Worm (Caenorhabditis elegans) whole organism, L1 larva: ENCODE data around the gene nep-9.
A peak's percentile ranks its signal among the peaks of the same experiment; 100 is the strongest.

Source experiments
- C16A3.4 ChIP-seq: fragments of 150-350 bp; optimal IDR thresholded peaks from 2 replicates; lab custom pipeline; 2014; ENCODE audit warnings: missing biosample characterization, missing genetic modification characterization
- Y116A8C.19 ChIP-seq: sonication (generic microtip); optimal IDR thresholded peaks from 2 replicates; lab custom pipeline; 2016; ENCODE audit warnings: missing compliant biosample characterization, missing genetic modification characterization, borderline replicate concordance
- aha-1 ChIP-seq: fragments of 150-350 bp; optimal IDR thresholded peaks from 2 replicates; lab custom pipeline; 2014; ENCODE audit warnings: missing biosample characterization, missing genetic modification characterization
- alr-1 ChIP-seq: fragments of 200-800 bp; sonication (Bioruptor generic); optimal IDR thresholded peaks from 2 replicates; lab custom pipeline; 2018; ENCODE audit warnings: borderline replicate concordance, mild to moderate bottlenecking, missing genetic modification characterization, missing compliant biosample characterization
- ama-1 ChIP-seq: fragments of 150-350 bp; optimal IDR thresholded peaks from 2 replicates; lab custom pipeline; 2014
- ceh-82 ChIP-seq, 3 experiments: fragments of 150-350 bp in 1 of 3; sonication (generic microtip) in 2 of 3; optimal IDR thresholded peaks; 2 replicates each; lab custom pipeline; 2014 to 2017; ENCODE audit warnings: missing biosample characterization in 3 of 3, missing genetic modification characterization in 3 of 3
- ceh-88 ChIP-seq: fragments of 200-800 bp; sonication (Bioruptor generic); IDR thresholded peaks from 2 replicates; pipeline ENCODE4 v1.3.6; 2022; ENCODE audit warnings: missing genetic modification characterization, missing compliant biosample characterization
- ceh-90 ChIP-seq: sonication (generic microtip); optimal IDR thresholded peaks from 2 replicates; lab custom pipeline; 2016; ENCODE audit warnings: missing genetic modification characterization, missing compliant biosample characterization
- ces-1 ChIP-seq: fragments of 150-350 bp; optimal IDR thresholded peaks from 2 replicates; lab custom pipeline; 2014; ENCODE audit warnings: missing biosample characterization, missing genetic modification reagents, missing genetic modification characterization
- dpl-1 ChIP-seq, 3 experiments: fragments of 150-350 bp in 2 of 3; sonication (generic microtip) in 1 of 3; optimal IDR thresholded peaks; 2 replicates each; lab custom pipeline; 2014 to 2017; ENCODE audit warnings: missing biosample characterization in 3 of 3, missing genetic modification characterization in 3 of 3, missing genetic modification reagents in 3 of 3
- efl-1 ChIP-seq, 4 experiments: fragments of 150-350 bp; optimal IDR thresholded peaks in 3 of 4; peaks in 1 of 4; 1 replicate in 1 of 4; 2 replicates in 3 of 4; lab custom pipeline; 2014; ENCODE audit warnings: missing biosample characterization in 2 of 4, missing genetic modification characterization in 2 of 4, missing genetic modification reagents in 2 of 4
- efl-3 ChIP-seq: fragments of 200-800 bp; sonication (Bioruptor generic); optimal IDR thresholded peaks from 2 replicates; lab custom pipeline; 2018; ENCODE audit warnings: mild to moderate bottlenecking, missing genetic modification characterization, missing compliant biosample characterization
- egl-27 ChIP-seq, 2 experiments: fragments of 150-350 bp in 1 of 2; sonication (generic microtip); optimal IDR thresholded peaks; 3 replicates each; lab custom pipeline; 2017 to 2018; ENCODE audit warnings: missing biosample characterization in 2 of 2, missing genetic modification characterization in 2 of 2, missing genetic modification reagents in 2 of 2
- elt-2 ChIP-seq: sonication (generic microtip); optimal IDR thresholded peaks from 2 replicates; lab custom pipeline; 2016; ENCODE audit warnings: missing genetic modification characterization, mild to moderate bottlenecking, inconsistent platforms, missing compliant biosample characterization, missing genetic modification reagents
- elt-3 ChIP-seq, 6 experiments: fragments of 150-350 bp in 1 of 6; sonication (generic microtip); optimal IDR thresholded peaks; 2 replicates each; lab custom pipeline; 2017 to 2018; ENCODE audit warnings: missing biosample characterization in 6 of 6, missing genetic modification characterization in 6 of 6, inconsistent platforms in 1 of 6
- ets-5 ChIP-seq: fragments of 200-800 bp; sonication (Bioruptor generic); IDR thresholded peaks from 2 replicates; pipeline ENCODE4 v1.3.6; 2022; ENCODE audit warnings: missing genetic modification characterization, missing compliant biosample characterization
- fkh-4 ChIP-seq: sonication (generic microtip); optimal IDR thresholded peaks from 2 replicates; lab custom pipeline; 2016; ENCODE audit warnings: missing compliant biosample characterization, missing genetic modification characterization, borderline replicate concordance
- fos-1 ChIP-seq: fragments of 150-350 bp; optimal IDR thresholded peaks from 2 replicates; lab custom pipeline; 2014; ENCODE audit warnings: missing biosample characterization, missing genetic modification characterization
- hlh-17 ChIP-seq: fragments of 200-800 bp; sonication (Bioruptor generic); optimal IDR thresholded peaks from 2 replicates; lab custom pipeline; 2018; ENCODE audit warnings: missing genetic modification characterization, mild to moderate bottlenecking, missing compliant biosample characterization, moderate library complexity, borderline replicate concordance
- hlh-4 ChIP-seq: sonication (generic microtip); optimal IDR thresholded peaks from 2 replicates; lab custom pipeline; 2016; ENCODE audit warnings: mild to moderate bottlenecking, missing genetic modification characterization, missing compliant biosample characterization
- hpl-2 ChIP-seq: fragments of 150-350 bp; optimal IDR thresholded peaks from 2 replicates; lab custom pipeline; 2014; ENCODE audit warnings: missing biosample characterization, missing genetic modification reagents, missing genetic modification characterization
- irx-1 ChIP-seq: sonication (generic microtip); optimal IDR thresholded peaks from 2 replicates; lab custom pipeline; 2016; ENCODE audit warnings: missing genetic modification characterization, missing compliant biosample characterization
- isw-1 ChIP-seq: fragments of 200-800 bp; sonication (Bioruptor generic); IDR thresholded peaks from 2 replicates; pipeline ENCODE4 v1.3.6; 2022; ENCODE audit warnings: missing genetic modification characterization, missing compliant biosample characterization
- jun-1 ChIP-seq: fragments of 150-350 bp; optimal IDR thresholded peaks from 2 replicates; lab custom pipeline; 2014; ENCODE audit warnings: missing biosample characterization, missing genetic modification reagents, missing genetic modification characterization
- lin-14 ChIP-seq: fragments of 200-800 bp; sonication (Bioruptor generic); optimal IDR thresholded peaks from 2 replicates; lab custom pipeline; 2018; ENCODE audit warnings: mild to moderate bottlenecking, missing genetic modification characterization, moderate library complexity, missing compliant biosample characterization
- lsy-2 ChIP-seq, 2 experiments: fragments of 150-350 bp; optimal IDR thresholded peaks; 2 replicates each; lab custom pipeline; 2014; ENCODE audit warnings: missing biosample characterization in 2 of 2, missing genetic modification characterization in 2 of 2
- mdl-1 ChIP-seq, 2 experiments: fragments of 150-350 bp; optimal IDR thresholded peaks; 2 replicates each; lab custom pipeline; 2014 to 2017; ENCODE audit warnings: missing biosample characterization in 2 of 2, missing genetic modification characterization in 2 of 2, inconsistent platforms in 1 of 2
- mef-2 ChIP-seq: fragments of 150-350 bp; optimal IDR thresholded peaks from 2 replicates; lab custom pipeline; 2014; ENCODE audit warnings: missing biosample characterization, missing genetic modification characterization
- nhr-11 ChIP-seq: fragments of 150-350 bp; optimal IDR thresholded peaks from 2 replicates; lab custom pipeline; 2014; ENCODE audit warnings: missing biosample characterization, missing genetic modification characterization
- nhr-237 ChIP-seq: fragments of 150-350 bp; optimal IDR thresholded peaks from 2 replicates; lab custom pipeline; 2014; ENCODE audit warnings: missing biosample characterization, missing genetic modification characterization
- nhr-71 ChIP-seq: sonication (generic microtip); optimal IDR thresholded peaks from 2 replicates; lab custom pipeline; 2016; ENCODE audit warnings: mild to moderate bottlenecking, missing genetic modification characterization, moderate library complexity, missing compliant biosample characterization
- nhr-76 ChIP-seq: sonication (generic microtip); optimal IDR thresholded peaks from 2 replicates; lab custom pipeline; 2017; ENCODE audit warnings: missing biosample characterization, missing genetic modification characterization
- nhr-77 ChIP-seq: fragments of 150-350 bp; optimal IDR thresholded peaks from 2 replicates; lab custom pipeline; 2014; ENCODE audit warnings: missing biosample characterization, missing genetic modification characterization
- nhr-84 ChIP-seq: sonication (generic microtip); optimal IDR thresholded peaks from 2 replicates; lab custom pipeline; 2017; ENCODE audit warnings: missing biosample characterization, missing genetic modification characterization
- pqm-1 ChIP-seq: sonication (generic microtip); optimal IDR thresholded peaks from 3 replicates; lab custom pipeline; 2017; ENCODE audit warnings: missing biosample characterization, missing genetic modification characterization
- snpc-4 ChIP-seq: fragments of 150-350 bp; optimal IDR thresholded peaks from 2 replicates; lab custom pipeline; 2014; ENCODE audit warnings: missing biosample characterization, missing genetic modification characterization
- sup-37 ChIP-seq: fragments of 200-800 bp; sonication (Bioruptor generic); optimal IDR thresholded peaks from 2 replicates; lab custom pipeline; 2018; ENCODE audit warnings: mild to moderate bottlenecking, missing genetic modification characterization, missing compliant biosample characterization
- tbx-2 ChIP-seq: sonication (generic microtip); optimal IDR thresholded peaks from 2 replicates; lab custom pipeline; 2016; ENCODE audit warnings: missing genetic modification characterization, missing compliant biosample characterization
- tlp-1 ChIP-seq: fragments of 150-350 bp; optimal IDR thresholded peaks from 2 replicates; lab custom pipeline; 2014; ENCODE audit warnings: missing biosample characterization, missing genetic modification characterization
- unc-30 ChIP-seq: sonication (generic microtip); optimal IDR thresholded peaks from 2 replicates; lab custom pipeline; 2017; ENCODE audit warnings: missing biosample characterization, missing genetic modification characterization
- unc-86 ChIP-seq: sonication (generic microtip); optimal IDR thresholded peaks from 2 replicates; lab custom pipeline; 2016; ENCODE audit warnings: missing genetic modification characterization, missing compliant biosample characterization
- unc-98 ChIP-seq: fragments of 200-800 bp; sonication (Bioruptor generic); IDR thresholded peaks from 2 replicates; pipeline ENCODE4 v1.3.6; 2022; ENCODE audit warnings: missing genetic modification characterization, missing compliant biosample characterization
- vab-15 ChIP-seq: sonication (generic microtip); optimal IDR thresholded peaks from 2 replicates; lab custom pipeline; 2017; ENCODE audit warnings: missing genotype, mild to moderate bottlenecking, missing genetic modification characterization, missing compliant biosample characterization
- xbp-1 ChIP-seq: sonication (generic microtip); optimal IDR thresholded peaks from 2 replicates; lab custom pipeline; 2016; ENCODE audit warnings: missing genetic modification characterization, missing compliant biosample characterization
- zag-1 ChIP-seq: fragments of 150-350 bp; optimal IDR thresholded peaks from 2 replicates; lab custom pipeline; 2014; ENCODE audit warnings: missing biosample characterization, missing genetic modification characterization
- ztf-4 ChIP-seq: fragments of 150-350 bp; optimal IDR thresholded peaks from 2 replicates; lab custom pipeline; 2014; ENCODE audit warnings: missing biosample characterization, missing genetic modification characterization

Gene nep-9

ce11 chrII:3441377-3441776 is 42.3 kb upstream of the nep-9 start, which contains the start of gene C16C8.27:
TSS of gene C16C8.27 (plus strand) at chrII:3441677.
- TF ChIP-seq hlh-4 (tag; lab: Kevin White, UChicago) (no peak), pqm-1 (no peak), nhr-237 (tag; lab: Kevin White, UChicago) (no peak), ztf-4 (tag; lab: Kevin White, UChicago) (no peak), egl-27 (tag; optimal IDR thresholded peaks at IDR 0.05; lab: Kevin White, UChicago) (no peak), irx-1 (tag; lab: Kevin White, UChicago) (no peak), xbp-1 (tag; lab: Kevin White, UChicago) (no peak), hlh-17 (GFP tag; lab: Kevin White, UChicago) (no peak), ceh-88 (no peak), ceh-82 (tag; optimal IDR thresholded peaks at IDR 0.05; lab: Kevin White, UChicago) (no peak), alr-1 (tag; lab: Kevin White, UChicago) (no peak), elt-3 (tag; optimal IDR thresholded peaks at IDR 0.05; lab: Kevin White, UChicago) (no peak), zag-1 (tag; lab: Kevin White, UChicago) (no peak), vab-15 (tag; lab: Kevin White, UChicago) (no peak), nhr-11 (tag; lab: Kevin White, UChicago) (no peak), fkh-4 (tag; lab: Kevin White, UChicago) (no peak), hpl-2 (no peak), Y116A8C.19 (tag; lab: Kevin White, UChicago) (no peak), aha-1 (tag; lab: Kevin White, UChicago) (no peak), fos-1 (tag; lab: Kevin White, UChicago) (no peak)

- TF ChIP-seq zag-1 (tag; lab: Kevin White, UChicago) (no peak), ama-1 (lab: Kevin White, UChicago) (no peak), ces-1 (GFP tag; lab: Kevin White, UChicago) (no peak), tbx-2 (tag; lab: Kevin White, UChicago) (no peak)
- TF ChIP-seq, all 84 proteins: peak for 0
Observed at ce11 chrII:3440641-3440926, 41.5 kb upstream of the nep-9 start, which contains the start of gene C16C8.17. TSS of gene C16C8.17 (plus strand) at chrII:3440827.

- no peak for TF ChIP-seq mef-2
- no peak for TF ChIP-seq jun-1
- TF ChIP-seq snpc-4 (tag; lab: Kevin White, UChicago): peak; percentile 59
- TF ChIP-seq fos-1 (tag; lab: Kevin White, UChicago): no peak
- TF ChIP-seq nhr-77 (tag; lab: Kevin White, UChicago): no peak
- TF ChIP-seq efl-3 (GFP tag; lab: Kevin White, UChicago): no peak
- TF ChIP-seq ceh-88: no peak
- TF ChIP-seq tbx-2 (tag; lab: Kevin White, UChicago): no peak
- TF ChIP-seq nhr-84 (tag; lab: Kevin White, UChicago): no peak
- peak; percentile 86 for TF ChIP-seq elt-2 (tag; lab: Kevin White, UChicago)
- TF ChIP-seq tlp-1 (tag; lab: Kevin White, UChicago): peak; percentile 57
- no peak for TF ChIP-seq sup-37 (GFP tag; lab: Kevin White, UChicago)
- TF ChIP-seq nhr-71 (tag; lab: Kevin White, UChicago): no peak
- TF ChIP-seq ceh-90 (tag; lab: Kevin White, UChicago): no peak
- no peak for TF ChIP-seq unc-30
- no peak for TF ChIP-seq dpl-1 (GFP tag; optimal IDR thresholded peaks at IDR 0.05; lab: Kevin White, UChicago)
- no peak for TF ChIP-seq lsy-2 (tag; optimal IDR thresholded peaks at IDR 0.05; lab: Kevin White, UChicago)
- no peak for TF ChIP-seq nhr-76
- TF ChIP-seq lin-14 (GFP tag; lab: Kevin White, UChicago): no peak
- TF ChIP-seq efl-1 (optimal IDR thresholded peaks at IDR 0.05; lab: Kevin White, UChicago): no peak
- TF ChIP-seq efl-1 (GFP tag; optimal IDR thresholded peaks at IDR 0.05 in 1 of 2; lab: Kevin White, UChicago): no peak
- no peak for TF ChIP-seq unc-98 (GFP tag; lab: Robert Waterston, UW)
- TF ChIP-seq C16A3.4 (tag; lab: Kevin White, UChicago): no peak
- no peak for TF ChIP-seq alr-1 (tag; lab: Kevin White, UChicago)
- TF ChIP-seq unc-86 (tag; lab: Kevin White, UChicago): no peak
- TF ChIP-seq ets-5 (GFP tag; lab: Robert Waterston, UW): no peak
- no peak for TF ChIP-seq mdl-1 (tag; optimal IDR thresholded peaks at IDR 0.05; lab: Kevin White, UChicago)
- no peak for TF ChIP-seq isw-1
- TF ChIP-seq, all 84 proteins: peak for 3
Observed at ce11 chrII:3439842-3440640, 40.9 kb upstream of the nep-9 start.
